Fruit fly (Drosophila melanogaster): ENCODE data around the gene CG11178.

The CG11178 gene

DNA sequence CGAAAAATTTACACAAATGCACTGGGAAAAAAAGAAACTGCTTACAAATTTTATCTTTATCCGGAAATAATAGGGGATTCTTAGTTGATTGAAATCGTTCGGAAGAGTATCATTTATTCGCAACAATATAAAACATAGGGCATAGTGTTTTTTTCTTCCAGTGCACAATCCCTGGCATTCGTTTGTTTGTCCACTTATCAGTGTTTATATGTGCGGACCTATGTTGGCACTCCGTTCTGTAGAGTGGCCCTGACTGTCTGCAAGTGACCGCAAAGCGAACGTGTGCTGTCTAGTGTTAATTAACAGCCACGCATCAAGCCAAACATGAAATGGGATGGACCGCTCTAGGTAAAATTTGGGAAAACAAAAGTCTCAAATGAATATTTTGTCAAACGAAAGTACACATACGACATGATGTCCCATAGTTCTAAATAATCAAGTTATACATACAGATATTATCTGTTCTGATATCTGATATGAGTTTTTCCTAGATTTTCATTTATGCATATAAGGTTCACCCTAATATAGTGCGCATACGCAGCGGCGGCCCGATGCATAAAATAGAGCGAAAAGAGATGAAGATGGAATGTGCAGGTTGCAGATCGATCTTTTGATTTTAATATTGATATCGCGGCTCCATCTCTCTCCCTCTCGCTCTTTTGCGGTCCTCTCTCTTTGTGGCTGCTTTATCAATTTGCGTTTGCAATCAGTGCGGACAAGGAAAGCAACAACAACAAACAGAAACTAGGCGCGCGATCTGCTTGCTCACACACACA, 35.8 kb downstream of the CG11178 start:
- TF ChIP-seq CG32121 (GFP tag; IDR thresholded peaks at IDR 0.05) = peak; percentile 90
- TF ChIP-seq D1 (tag; optimal IDR thresholded peaks at IDR 0.05) = peak; percentile 70
- TF ChIP-seq CG17806 (tag; optimal IDR thresholded peaks at IDR 0.05) = peak; percentile 83
- TF ChIP-seq CG14655 (GFP tag; optimal IDR thresholded peaks at IDR 0.05) = peak; percentile 87
- peak; percentile 84 for TF ChIP-seq CG12605 (GFP tag; IDR thresholded peaks at IDR 0.05)
- TF ChIP-seq rn (GFP tag; IDR thresholded peaks at IDR 0.05) = peak; percentile 72
- TF ChIP-seq Ets98B (GFP tag; IDR thresholded peaks at IDR 0.05) = peak; percentile 90
- TF ChIP-seq CG13204 (GFP tag; optimal IDR thresholded peaks at IDR 0.05) = peak; percentile 44
- TF ChIP-seq CG4496 (GFP tag; IDR thresholded peaks at IDR 0.05) = peak; percentile 93
- no peak for TF ChIP-seq EcR (GFP tag; optimal IDR thresholded peaks at IDR 0.05)
- peak; percentile 67 for TF ChIP-seq gl (tag; optimal IDR thresholded peaks at IDR 0.05)
- TF ChIP-seq fd96Ca (GFP tag; IDR thresholded peaks at IDR 0.05) = peak; percentile 90
- TF ChIP-seq CG9948 (tag; optimal IDR thresholded peaks at IDR 0.05) = peak; percentile 82
- peak; percentile 87 for TF ChIP-seq CG8301 (tag; optimal IDR thresholded peaks at IDR 0.05)
- peak; percentile 27 for TF ChIP-seq Snoo (tag; optimal IDR thresholded peaks at IDR 0.05)
- peak; percentile 80 for TF ChIP-seq CG34367 (tag; optimal IDR thresholded peaks at IDR 0.05)
- peak; percentile 89 for TF ChIP-seq CG15710 (tag; optimal IDR thresholded peaks at IDR 0.05)
- TF ChIP-seq CG8159 (tag; optimal IDR thresholded peaks at IDR 0.05) = peak; percentile 100
- TF ChIP-seq Pif1B (GFP tag; optimal IDR thresholded peaks at IDR 0.05) = peak; percentile 79
- TF ChIP-seq Pif1A (GFP tag; optimal IDR thresholded peaks at IDR 0.05) = peak; percentile 85
- TF ChIP-seq CG10348 (GFP tag; IDR thresholded peaks at IDR 0.05) = peak; percentile 67

DNA sequence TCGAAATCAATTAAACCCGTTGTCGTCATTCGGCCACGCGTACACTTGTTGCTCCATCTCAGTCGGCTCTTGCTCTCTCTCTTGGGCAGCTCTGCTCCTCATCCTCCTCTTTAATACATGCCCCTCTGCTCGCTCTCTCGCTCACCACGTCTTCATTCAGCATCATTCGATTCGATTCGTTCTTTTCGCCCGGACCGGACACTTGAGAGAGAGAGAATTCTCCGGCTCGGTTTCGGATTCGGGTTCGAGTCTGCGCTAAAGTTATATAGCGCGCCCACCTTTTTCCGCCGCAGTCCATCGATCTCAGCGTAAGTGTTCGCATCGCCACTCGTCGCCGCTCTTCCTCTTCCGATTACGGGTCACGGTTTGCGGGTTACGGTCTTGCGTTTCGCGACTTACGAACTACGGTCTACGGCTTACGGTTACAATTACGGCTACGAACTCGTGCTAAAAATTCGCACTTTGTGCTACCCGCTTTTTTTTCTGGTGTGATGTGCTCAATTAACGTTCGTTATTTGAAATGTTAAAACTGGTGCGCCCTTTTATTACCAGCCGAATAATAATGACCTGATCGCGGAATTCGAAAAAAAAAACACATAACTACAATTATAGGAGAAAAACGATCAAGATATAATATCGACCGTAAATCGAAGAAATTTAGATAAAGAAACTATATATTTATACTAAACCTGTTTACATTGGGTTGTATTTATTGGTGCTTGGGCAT, 36.6 kb downstream of the CG11178 start:
- TF ChIP-seq CG12605 (GFP tag; IDR thresholded peaks at IDR 0.05) (peak; percentile 20; the same call in 1 of the 2 replicates), CG10348 (GFP tag; IDR thresholded peaks at IDR 0.05) (no peak), rn (GFP tag; IDR thresholded peaks at IDR 0.05) (no peak), Snoo (tag; optimal IDR thresholded peaks at IDR 0.05) (peak; percentile 14), EcR (GFP tag; optimal IDR thresholded peaks at IDR 0.05) (peak; percentile 58), CG8301 (tag; optimal IDR thresholded peaks at IDR 0.05) (no peak), CG13204 (GFP tag; optimal IDR thresholded peaks at IDR 0.05) (peak; percentile 36), Ets98B (GFP tag; IDR thresholded peaks at IDR 0.05) (peak; percentile 49; the same call in 1 of the 2 replicates), CG17806 (tag; optimal IDR thresholded peaks at IDR 0.05) (no peak), CG34367 (tag; optimal IDR thresholded peaks at IDR 0.05) (peak; percentile 9), CG4496 (GFP tag; IDR thresholded peaks at IDR 0.05) (peak; percentile 49; the same call in 2 of the 3 replicates), CG14655 (GFP tag; optimal IDR thresholded peaks at IDR 0.05) (no peak), Pif1B (GFP tag; optimal IDR thresholded peaks at IDR 0.05) (peak; percentile 41), CG32121 (GFP tag; IDR thresholded peaks at IDR 0.05) (no peak), fd96Ca (GFP tag; IDR thresholded peaks at IDR 0.05) (no peak)

DNA sequence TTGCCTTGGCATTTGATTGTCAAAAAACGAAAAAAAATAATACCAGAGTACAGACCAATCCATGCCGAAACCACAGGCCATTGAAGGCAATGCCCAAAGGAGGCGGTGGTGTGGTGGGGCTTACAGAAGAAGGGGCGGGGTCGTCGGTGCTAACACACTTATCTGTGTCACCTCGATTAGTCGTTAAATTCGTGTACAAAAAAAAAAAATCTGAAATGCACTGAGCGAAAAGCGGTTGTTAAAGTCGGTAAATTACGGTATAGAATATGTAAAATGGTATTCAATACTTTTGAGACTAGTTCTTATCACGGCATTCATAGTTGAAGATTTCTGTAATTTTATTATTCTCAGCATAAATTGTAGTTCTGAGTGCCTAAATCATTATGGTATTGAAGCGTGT, 38.5 kb downstream of the CG11178 start:
- TF ChIP-seq CG8301 (tag; optimal IDR thresholded peaks at IDR 0.05) (peak; percentile 17), Ets98B (GFP tag; IDR thresholded peaks at IDR 0.05) (0 out of 2 replicates have a peak, but pooled peaks have one; percentile 22), CG10348 (GFP tag; IDR thresholded peaks at IDR 0.05) (no peak), gl (tag; optimal IDR thresholded peaks at IDR 0.05) (no peak), Snoo (tag; optimal IDR thresholded peaks at IDR 0.05) (peak; percentile 14), CG12605 (GFP tag; IDR thresholded peaks at IDR 0.05) (no peak), CG13204 (GFP tag; optimal IDR thresholded peaks at IDR 0.05) (no peak), CG8159 (tag; optimal IDR thresholded peaks at IDR 0.05) (peak; percentile 57), CG15710 (tag; optimal IDR thresholded peaks at IDR 0.05) (peak; percentile 56), Pif1A (GFP tag; optimal IDR thresholded peaks at IDR 0.05) (peak; percentile 3), D1 (tag; optimal IDR thresholded peaks at IDR 0.05) (no peak), CG34367 (tag; optimal IDR thresholded peaks at IDR 0.05) (peak; percentile 46), CG14655 (GFP tag; optimal IDR thresholded peaks at IDR 0.05) (peak; percentile 5), Pif1B (GFP tag; optimal IDR thresholded peaks at IDR 0.05) (no peak), fd96Ca (GFP tag; IDR thresholded peaks at IDR 0.05) (0 out of 3 replicates have a peak, but pooled peaks have one; percentile 42), CG32121 (GFP tag; IDR thresholded peaks at IDR 0.05) (0 out of 2 replicates have a peak, but pooled peaks have one; percentile 22), rn (GFP tag; IDR thresholded peaks at IDR 0.05) (0 out of 2 replicates have a peak, but pooled peaks have one; percentile 24), CG4496 (GFP tag; IDR thresholded peaks at IDR 0.05) (peak; percentile 83), CG9948 (tag; optimal IDR thresholded peaks at IDR 0.05) (peak; percentile 32), EcR (GFP tag; optimal IDR thresholded peaks at IDR 0.05) (no peak), CG17806 (tag; optimal IDR thresholded peaks at IDR 0.05) (peak; percentile 58)

DNA sequence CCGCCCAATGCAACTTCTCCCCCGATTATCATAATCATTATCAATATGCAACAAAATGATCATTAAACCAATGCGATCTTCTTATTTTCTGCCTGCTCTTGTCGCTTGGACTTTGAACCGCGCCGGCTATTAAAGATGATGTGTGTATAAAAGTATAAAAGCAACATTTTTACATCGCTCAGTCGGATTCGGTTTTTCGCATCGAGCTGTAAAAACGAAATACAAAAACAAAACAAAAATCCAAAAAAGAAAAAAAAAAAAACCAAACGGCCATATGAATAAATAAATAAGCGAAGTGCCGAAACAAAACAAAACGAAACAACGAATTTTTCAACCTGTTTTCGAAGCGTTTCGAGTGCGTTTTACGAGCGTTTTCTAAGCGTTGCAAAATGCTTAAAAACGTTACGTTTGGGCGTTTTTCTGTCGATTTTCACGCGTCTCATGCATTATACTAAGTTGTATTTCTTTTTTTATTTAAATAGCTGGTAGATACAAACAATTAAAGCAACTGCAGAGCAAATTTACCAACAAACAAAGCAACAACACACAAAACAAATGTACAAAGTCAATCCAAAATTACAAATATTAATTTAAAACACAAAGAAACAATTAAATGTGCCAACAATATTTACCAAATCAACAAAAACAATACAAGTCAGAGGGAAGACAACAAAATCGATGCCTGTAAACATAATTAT, 39.4 kb downstream of the CG11178 start:
- TF ChIP-seq EcR (GFP tag; optimal IDR thresholded peaks at IDR 0.05) (peak; percentile 61), CG12605 (GFP tag; IDR thresholded peaks at IDR 0.05) (no peak), CG9948 (tag; optimal IDR thresholded peaks at IDR 0.05) (no peak), Snoo (tag; optimal IDR thresholded peaks at IDR 0.05) (peak; percentile 41), Ets98B (GFP tag; IDR thresholded peaks at IDR 0.05) (peak; percentile 19; the same call in 1 of the 2 replicates), CG34367 (tag; optimal IDR thresholded peaks at IDR 0.05) (peak; percentile 41), Pif1B (GFP tag; optimal IDR thresholded peaks at IDR 0.05) (peak; percentile 69), CG13204 (GFP tag; optimal IDR thresholded peaks at IDR 0.05) (peak; percentile 78), CG4496 (GFP tag; IDR thresholded peaks at IDR 0.05) (peak; percentile 49; the same call in 2 of the 3 replicates), gl (tag; optimal IDR thresholded peaks at IDR 0.05) (peak; percentile 80), Pif1A (GFP tag; optimal IDR thresholded peaks at IDR 0.05) (peak; percentile 56), CG15710 (tag; optimal IDR thresholded peaks at IDR 0.05) (peak; percentile 46), CG14655 (GFP tag; optimal IDR thresholded peaks at IDR 0.05) (peak; percentile 5), D1 (tag; optimal IDR thresholded peaks at IDR 0.05) (no peak), CG8159 (tag; optimal IDR thresholded peaks at IDR 0.05) (peak; percentile 38)
